Worm (Caenorhabditis elegans) whole organism, L4 larva: ENCODE results near the gene eat-3.

Source experiments
- F10B5.3 ChIP-seq: sonication (generic microtip); optimal IDR thresholded peaks from 2 replicates; lab custom pipeline; 2016; ENCODE audit warnings: mild to moderate bottlenecking, missing genetic modification characterization, missing compliant biosample characterization
- R02D3.7 ChIP-seq: fragments of 150-350 bp; sonication (generic microtip); optimal IDR thresholded peaks from 3 replicates; lab custom pipeline; 2014; ENCODE audit warnings: missing biosample characterization, missing genetic modification characterization
- ZK337.2 ChIP-seq: fragments of 200-800 bp; sonication (Bioruptor generic); IDR thresholded peaks from 2 replicates; pipeline ENCODE4 v1.3.6; 2022; ENCODE audit warnings: missing genetic modification reagents, missing genetic modification characterization, missing compliant biosample characterization
- ama-1 ChIP-seq: fragments of 150-350 bp; optimal IDR thresholded peaks from 2 replicates; lab custom pipeline; 2014; ENCODE audit warnings: inconsistent platforms, mixed read lengths
- daf-16 ChIP-seq, 3 experiments: sonication (generic microtip); optimal IDR thresholded peaks; 2 replicates each; lab custom pipeline; 2016 to 2017; ENCODE audit warnings: missing genetic modification characterization in 3 of 3, missing genetic modification reagents in 3 of 3, mild to moderate bottlenecking in 2 of 3, missing compliant biosample characterization in 2 of 3, missing biosample characterization in 1 of 3, moderate library complexity in 1 of 3
- egl-27 ChIP-seq: sonication (generic microtip); optimal IDR thresholded peaks from 3 replicates; lab custom pipeline; 2017; ENCODE audit warnings: missing biosample characterization, missing genetic modification reagents, missing genetic modification characterization
- lin-38 ChIP-seq: fragments of 200-800 bp; sonication (Bioruptor generic); IDR thresholded peaks from 2 replicates; pipeline ENCODE4 v1.3.6; 2022; ENCODE audit warnings: missing genetic modification reagents, missing genetic modification characterization, missing compliant biosample characterization
- lin-39 ChIP-seq: fragments of 150-350 bp; optimal IDR thresholded peaks from 2 replicates; lab custom pipeline; 2014; ENCODE audit warnings: missing biosample characterization, missing genetic modification reagents, missing genetic modification characterization
- mep-1 ChIP-seq: fragments of 150-350 bp; sonication (generic microtip); optimal IDR thresholded peaks from 3 replicates; lab custom pipeline; 2014; ENCODE audit warnings: missing biosample characterization, missing genetic modification characterization
- nhr-76 ChIP-seq: fragments of 150-350 bp; optimal IDR thresholded peaks from 2 replicates; lab custom pipeline; 2014; ENCODE audit warnings: missing biosample characterization, missing genetic modification characterization
- nhr-77 ChIP-seq: fragments of 150-350 bp; optimal IDR thresholded peaks from 2 replicates; lab custom pipeline; 2014; ENCODE audit warnings: missing biosample characterization, missing genetic modification characterization
- spr-1 ChIP-seq: sonication (generic microtip); optimal IDR thresholded peaks from 2 replicates; lab custom pipeline; 2016; ENCODE audit warnings: mild to moderate bottlenecking, missing genetic modification characterization, missing compliant biosample characterization
- zfp-2 ChIP-seq: sonication (generic microtip); optimal IDR thresholded peaks from 2 replicates; lab custom pipeline; 2016; ENCODE audit warnings: mild to moderate bottlenecking, missing genetic modification characterization, missing compliant biosample characterization

DNA sequence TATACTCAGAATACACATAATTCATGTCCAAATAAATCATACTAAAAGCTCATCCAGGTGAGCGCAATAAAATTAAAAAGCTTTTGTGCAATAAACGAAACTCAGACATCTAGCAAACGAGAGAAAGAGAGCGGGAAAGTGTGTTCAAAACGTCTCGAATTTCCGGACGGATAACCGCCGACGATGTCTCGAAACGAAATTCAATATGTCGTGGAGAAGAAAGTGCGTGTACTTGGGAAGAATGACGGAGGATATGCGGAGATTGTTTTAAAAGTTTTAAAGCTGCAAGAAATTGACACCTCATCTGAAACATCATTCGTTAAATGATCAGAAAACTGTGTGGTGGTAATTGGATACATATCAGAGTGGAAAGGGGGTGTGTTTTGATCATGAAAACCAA is 9.9 kb upstream of the eat-3 start:
- TF ChIP-seq daf-16 (GFP tag; optimal IDR thresholded peaks at IDR 0.05; lab: Kevin White, UChicago) = no peak
- no peak for TF ChIP-seq daf-16 (tag; optimal IDR thresholded peaks at IDR 0.05; lab: Kevin White, UChicago)
- TF ChIP-seq zfp-2 (tag; lab: Kevin White, UChicago) = no peak
- no peak for TF ChIP-seq egl-27 (tag; lab: Kevin White, UChicago)
- no peak for TF ChIP-seq nhr-77 (tag; lab: Kevin White, UChicago)
- no peak for TF ChIP-seq spr-1 (tag; lab: Kevin White, UChicago)
- no peak for TF ChIP-seq F10B5.3
- no peak for TF ChIP-seq lin-39 (tag; lab: Kevin White, UChicago)
- no peak for TF ChIP-seq ZK337.2 (GFP tag; lab: Robert Waterston, UW)
- TF ChIP-seq lin-38 (GFP tag; lab: Robert Waterston, UW) = no peak
- TF ChIP-seq ama-1 = no peak
- TF ChIP-seq mep-1 (tag; lab: Kevin White, UChicago) = no peak
- TF ChIP-seq nhr-76 (tag; lab: Kevin White, UChicago) = no peak
- no peak for TF ChIP-seq R02D3.7 (tag; lab: Kevin White, UChicago)
